Worm (Caenorhabditis elegans) whole organism, young adult: ENCODE results near the gene F52E1.14.
"Not testable (repeated sequence)": the region's sequence is repeated elsewhere in the genome, so short reads cannot be mapped to it uniquely, and the experiment has no call there.

Source experiments
- B0019.2 ChIP-seq: fragments of 200-800 bp; sonication (Bioruptor generic); conservative IDR thresholded peaks from 2 replicates; pipeline ENCODE4 v1.3.6; 2022; ENCODE audit warnings: missing genetic modification reagents, missing genetic modification characterization, missing compliant biosample characterization
- B0261.1 ChIP-seq: sonication (generic microtip); optimal IDR thresholded peaks from 2 replicates; lab custom pipeline; 2016; ENCODE audit warnings: mild to moderate bottlenecking, missing genetic modification characterization, moderate library complexity, missing compliant biosample characterization
- Y53G8AR.9 ChIP-seq: fragments of 200-800 bp; sonication (Bioruptor generic); conservative IDR thresholded peaks from 2 replicates; pipeline ENCODE4 v1.3.6; 2022; ENCODE audit warnings: missing genetic modification reagents, missing genetic modification characterization, missing compliant biosample characterization
- Y56A3A.18 ChIP-seq: fragments of 200-800 bp; sonication (Bioruptor generic); IDR thresholded peaks from 2 replicates; pipeline ENCODE4 v1.3.6; 2022; ENCODE audit warnings: missing genetic modification reagents, missing genetic modification characterization, missing compliant biosample characterization
- Y95B8A.8 ChIP-seq: fragments of 200-800 bp; sonication (Bioruptor generic); IDR thresholded peaks from 2 replicates; pipeline ENCODE4 v1.3.6; 2022; ENCODE audit warnings: missing genetic modification reagents, missing genetic modification characterization, missing compliant biosample characterization
- dox-1 ChIP-seq: fragments of 200-800 bp; sonication (Bioruptor generic); IDR thresholded peaks from 2 replicates; pipeline ENCODE4 v1.3.6; 2022; ENCODE audit warnings: missing genetic modification reagents, missing genetic modification characterization, missing compliant biosample characterization
- egl-44 ChIP-seq: fragments of 200-800 bp; sonication (Bioruptor generic); IDR thresholded peaks from 2 replicates; pipeline ENCODE4 v1.3.6; 2022; ENCODE audit warnings: missing genetic modification reagents, missing genetic modification characterization, missing compliant biosample characterization
- hmg-1.2 ChIP-seq: fragments of 200-800 bp; sonication (Bioruptor generic); IDR thresholded peaks from 2 replicates; pipeline ENCODE4 v1.3.6; 2022; ENCODE audit warnings: missing genetic modification reagents, missing genetic modification characterization, missing compliant biosample characterization
- hsf-1 ChIP-seq: fragments of 200-800 bp; sonication (Bioruptor generic); IDR thresholded peaks from 2 replicates; pipeline ENCODE4 v1.3.6; 2022; ENCODE audit warnings: missing genetic modification reagents, missing genetic modification characterization, missing compliant biosample characterization
- lin-26 ChIP-seq: fragments of 200-800 bp; sonication (Bioruptor generic); IDR thresholded peaks from 2 replicates; pipeline ENCODE4 v1.3.6; 2022; ENCODE audit warnings: missing genetic modification reagents, missing genetic modification characterization, missing compliant biosample characterization
- madf-6 ChIP-seq: fragments of 200-800 bp; sonication (Bioruptor generic); IDR thresholded peaks from 2 replicates; pipeline ENCODE4 v1.3.6; 2022; ENCODE audit warnings: missing genetic modification reagents, missing genetic modification characterization, missing compliant biosample characterization
- nfyb-1 ChIP-seq: fragments of 200-800 bp; sonication (Bioruptor generic); IDR thresholded peaks from 2 replicates; pipeline ENCODE4 v1.3.6; 2022; ENCODE audit warnings: missing genetic modification reagents, missing genetic modification characterization, missing compliant biosample characterization
- nhr-80 ChIP-seq: sonication (generic microtip); optimal IDR thresholded peaks from 2 replicates; lab custom pipeline; 2016; ENCODE audit warnings: missing genetic modification characterization, missing compliant biosample characterization
- pbrm-1 ChIP-seq: fragments of 200-800 bp; sonication (Bioruptor generic); IDR thresholded peaks from 2 replicates; pipeline ENCODE4 v1.3.6; 2022; ENCODE audit warnings: missing genetic modification reagents, missing genetic modification characterization, missing compliant biosample characterization
- rpc-1 ChIP-seq, 2 experiments: fragments of 150-350 bp in 1 of 2; sonication (generic microtip) in 1 of 2; optimal IDR thresholded peaks; 2 replicates each; lab custom pipeline; 2014 to 2018; ENCODE audit warnings: missing biosample characterization in 1 of 2, missing genetic modification characterization in 1 of 2, missing genetic modification reagents in 1 of 2, missing genotype in 1 of 2
- snpc-4 ChIP-seq, 5 experiments: fragments of 150-350 bp in 1 of 5; sonication (generic microtip) in 4 of 5; optimal IDR thresholded peaks; 2 replicates each; lab custom pipeline; 2014 to 2018; ENCODE audit warnings: missing genetic modification characterization in 5 of 5, missing biosample characterization in 3 of 5, antibody characterized with exemption in 2 of 5, mild to moderate bottlenecking in 2 of 5, missing compliant biosample characterization in 2 of 5, missing genotype in 2 of 5, moderate library complexity in 2 of 5, missing genetic modification reagents in 1 of 5
- tbp1 ChIP-seq: fragments of 200-800 bp; sonication (Bioruptor generic); optimal IDR thresholded peaks from 2 replicates; lab custom pipeline; 2018; ENCODE audit warnings: mild to moderate bottlenecking, missing genetic modification characterization, missing compliant biosample characterization

Gene F52E1.14

DNA sequence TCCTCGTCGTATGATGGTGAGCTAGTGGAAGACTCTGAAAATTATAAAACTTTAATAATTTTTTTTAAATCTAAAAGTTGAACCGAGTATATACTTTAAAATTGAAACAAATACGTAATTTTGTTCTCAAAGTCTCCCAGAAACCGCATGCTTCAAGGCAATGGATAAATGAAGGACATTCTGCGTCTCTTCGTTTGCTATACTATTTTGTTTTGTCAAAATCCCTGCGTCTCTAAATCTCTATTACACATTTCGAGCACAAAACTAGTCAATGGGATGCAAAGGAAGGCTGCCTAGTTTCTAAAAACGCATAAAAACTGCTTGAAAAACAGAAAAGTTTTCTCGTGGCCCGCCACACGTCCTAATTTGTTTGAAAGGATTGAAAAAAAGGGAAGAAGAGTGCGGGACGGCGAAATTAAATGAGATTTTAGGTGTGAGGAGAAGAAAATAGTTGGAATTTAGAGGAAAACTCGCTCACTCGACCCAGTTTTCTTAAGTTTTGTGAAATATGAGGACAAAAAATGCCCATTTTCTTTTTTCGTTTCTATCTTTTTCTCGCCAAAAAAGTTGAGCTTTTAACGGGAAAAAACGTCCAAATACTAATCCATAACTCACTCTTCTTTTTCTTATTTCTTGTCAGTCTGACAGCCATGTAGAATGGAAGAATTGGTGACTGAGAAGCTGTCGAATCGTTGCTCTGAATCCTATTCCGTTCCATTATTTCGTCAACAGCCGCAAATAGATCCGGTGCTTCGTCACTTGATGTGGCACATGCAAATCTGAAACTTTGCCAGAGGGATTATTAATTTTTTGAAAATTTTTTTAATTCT lies 45.1 kb downstream of the F52E1.14 start:
- TF ChIP-seq hmg-1.2 (GFP tag; lab: Robert Waterston, UW) (peak; percentile 96), Y53G8AR.9 (GFP tag; lab: Robert Waterston, UW) (no peak)

DNA sequence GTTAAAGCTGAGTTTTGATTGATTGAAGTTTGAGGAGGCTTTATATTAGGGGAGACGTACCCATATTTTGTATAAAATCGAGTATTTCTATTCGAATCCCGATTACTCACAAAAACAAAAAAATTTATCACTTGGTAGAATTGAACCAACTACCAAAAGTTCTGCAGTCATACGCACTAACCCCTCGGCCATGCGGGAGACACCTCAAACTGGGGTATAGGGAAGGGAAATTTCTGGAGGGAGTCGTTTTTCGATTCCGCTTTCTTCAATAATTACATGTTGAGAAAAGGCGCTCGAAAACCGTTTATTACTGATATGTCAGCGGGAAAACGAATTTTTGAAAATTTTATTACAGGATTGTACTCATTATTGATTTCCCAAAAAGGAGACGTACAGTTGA lies 47.6 kb downstream of the F52E1.14 start:
- TF ChIP-seq Y56A3A.18 (GFP tag; lab: Robert Waterston, UW), result 0 out of 2 replicates have a peak, but pooled peaks have one; percentile 19
- TF ChIP-seq tbp1 (GFP tag; lab: Kevin White, UChicago), result peak; percentile 83
- TF ChIP-seq snpc-4 (GFP tag; optimal IDR thresholded peaks at IDR 0.05; lab: Kevin White, UChicago), result not testable (repeated sequence)
- peak in 1 of 4 experiments; percentile 21 for TF ChIP-seq snpc-4 (tag; optimal IDR thresholded peaks at IDR 0.05; lab: Kevin White, UChicago)
- peak; percentile 62 for TF ChIP-seq madf-6 (GFP tag; lab: Robert Waterston, UW)
- peak; percentile 60 for TF ChIP-seq dox-1 (GFP tag; lab: Robert Waterston, UW)
- TF ChIP-seq egl-44, result peak; percentile 35; the same call in 1 of the 2 replicates
- peak; percentile 63; the same call in 1 of the 2 replicates for TF ChIP-seq nfyb-1
- TF ChIP-seq lin-26 (GFP tag; lab: Robert Waterston, UW), result peak; percentile 71
- peak; percentile 52 for TF ChIP-seq B0261.1 (tag; lab: Kevin White, UChicago)
- 0 out of 2 replicates have a peak, but pooled peaks have one; percentile 26 for TF ChIP-seq pbrm-1 (GFP tag; lab: Robert Waterston, UW)
- peak; percentile 48 for TF ChIP-seq hmg-1.2 (GFP tag; lab: Robert Waterston, UW)
- 0 out of 2 replicates have a peak, but pooled peaks have one; percentile 12 for TF ChIP-seq Y95B8A.8
- TF ChIP-seq hsf-1 (GFP tag; lab: Robert Waterston, UW), result peak; percentile 47; the same call in 1 of the 2 replicates
- peak; percentile 20 for TF ChIP-seq rpc-1 (optimal IDR thresholded peaks at IDR 0.05; lab: Kevin White, UChicago)
- TF ChIP-seq rpc-1 (tag; optimal IDR thresholded peaks at IDR 0.05; lab: Kevin White, UChicago), result peak; percentile 51
- TF ChIP-seq, all 124 proteins: peak for 14; not testable (repeated sequence) for 110

DNA sequence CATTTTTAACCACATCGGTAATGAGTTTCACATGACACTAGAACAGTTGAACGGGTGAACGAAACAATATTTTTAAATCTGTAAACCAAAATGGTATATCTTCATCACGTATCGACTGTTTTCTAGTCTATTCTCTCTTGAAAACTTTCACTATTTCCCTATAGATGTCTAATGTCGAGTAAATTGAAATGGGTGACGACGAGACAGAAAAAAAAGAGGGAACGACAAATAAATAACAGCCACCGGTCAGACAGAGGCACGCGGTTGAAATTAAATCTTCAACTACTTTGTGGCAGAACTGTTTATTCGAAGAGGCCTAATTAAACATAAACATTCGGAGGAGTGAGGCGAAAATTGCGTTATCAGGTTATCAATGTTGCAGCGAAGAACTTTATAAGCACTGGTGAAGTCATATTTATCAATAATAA lies 50.7 kb downstream of the F52E1.14 start:
- TF ChIP-seq nhr-80 (tag; lab: Kevin White, UChicago), result peak; percentile 60
- TF ChIP-seq B0019.2 (GFP tag; lab: Robert Waterston, UW), result no peak
- TF ChIP-seq, all 124 proteins: peak for 1
